Worm (Caenorhabditis elegans) whole organism, L3 larva: ENCODE measurements around the gene srlf-26.
"Not testable (repeated sequence)": the region's sequence is repeated elsewhere in the genome, so short reads cannot be mapped to it uniquely, and the experiment has no call there.

Source experiments
- ZK546.5 ChIP-seq: sonication (generic microtip); optimal IDR thresholded peaks from 2 replicates; lab custom pipeline; 2017; ENCODE audit warnings: missing biosample characterization, missing genetic modification characterization
- aly-2 ChIP-seq: fragments of 150-350 bp; optimal IDR thresholded peaks from 2 replicates; lab custom pipeline; 2014; ENCODE audit warnings: missing biosample characterization, missing genetic modification characterization
- ama-1 ChIP-seq: fragments of 150-350 bp; optimal IDR thresholded peaks from 2 replicates; lab custom pipeline; 2018
- ceh-28 ChIP-seq: fragments of 150-350 bp; optimal IDR thresholded peaks from 2 replicates; lab custom pipeline; 2014; ENCODE audit warnings: missing biosample characterization, missing genetic modification reagents, missing genetic modification characterization
- ceh-9 ChIP-seq: sonication (generic microtip); optimal IDR thresholded peaks from 2 replicates; lab custom pipeline; 2018; ENCODE audit warnings: missing biosample characterization, missing genetic modification characterization
- egl-27 ChIP-seq: sonication (generic microtip); optimal IDR thresholded peaks from 4 replicates; lab custom pipeline; 2017; ENCODE audit warnings: missing biosample characterization, missing genetic modification reagents, missing genetic modification characterization
- egl-5 ChIP-seq: fragments of 150-350 bp; optimal IDR thresholded peaks from 2 replicates; lab custom pipeline; 2017; ENCODE audit warnings: missing biosample characterization, missing genetic modification reagents, missing genetic modification characterization, inconsistent platforms
- elt-2 ChIP-seq: sonication (generic microtip); optimal IDR thresholded peaks from 2 replicates; lab custom pipeline; 2016; ENCODE audit warnings: missing genetic modification reagents, mild to moderate bottlenecking, missing genetic modification characterization, missing compliant biosample characterization
- elt-3 ChIP-seq, 3 experiments: fragments of 150-350 bp in 1 of 3; sonication (generic microtip) in 2 of 3; optimal IDR thresholded peaks; 2 replicates in 2 of 3; 4 replicates in 1 of 3; lab custom pipeline; 2014 to 2017; ENCODE audit warnings: missing biosample characterization in 3 of 3, missing genetic modification characterization in 3 of 3
- eor-1 ChIP-seq, 2 experiments: fragments of 150-350 bp; optimal IDR thresholded peaks; 2 replicates each; lab custom pipeline; 2014 to 2018; ENCODE audit warnings: missing biosample characterization in 2 of 2, missing genetic modification characterization in 2 of 2
- fkh-10 ChIP-seq: sonication (generic microtip); optimal IDR thresholded peaks from 2 replicates; lab custom pipeline; 2017; ENCODE audit warnings: missing biosample characterization, missing genetic modification reagents, missing genetic modification characterization
- fkh-2 ChIP-seq: fragments of 150-350 bp; optimal IDR thresholded peaks from 2 replicates; lab custom pipeline; 2014; ENCODE audit warnings: missing biosample characterization, missing genetic modification reagents, missing genetic modification characterization
- hmg-11 ChIP-seq: sonication (generic microtip); optimal IDR thresholded peaks from 2 replicates; lab custom pipeline; 2016; ENCODE audit warnings: missing genetic modification characterization, missing compliant biosample characterization
- jun-1 ChIP-seq: fragments of 150-350 bp; optimal IDR thresholded peaks from 2 replicates; lab custom pipeline; 2014; ENCODE audit warnings: missing biosample characterization, missing genetic modification reagents, missing genetic modification characterization
- lin-15B ChIP-seq: fragments of 150-350 bp; optimal IDR thresholded peaks from 2 replicates; lab custom pipeline; 2014; ENCODE audit warnings: missing biosample characterization, missing genetic modification characterization
- lin-39 ChIP-seq: fragments of 150-350 bp; optimal IDR thresholded peaks from 2 replicates; lab custom pipeline; 2018; ENCODE audit warnings: missing biosample characterization, missing genetic modification reagents, missing genetic modification characterization
- mdl-1 ChIP-seq: fragments of 150-350 bp; optimal IDR thresholded peaks from 2 replicates; lab custom pipeline; 2014; ENCODE audit warnings: missing biosample characterization, missing genetic modification characterization
- nfya-1 ChIP-seq: sonication (generic microtip); optimal IDR thresholded peaks from 2 replicates; lab custom pipeline; 2017; ENCODE audit warnings: missing genetic modification characterization, mild to moderate bottlenecking, missing compliant biosample characterization, antibody characterized with exemption, moderate library complexity; ENCODE audit not compliant: insufficient read depth
- nhr-12 ChIP-seq: fragments of 150-350 bp; optimal IDR thresholded peaks from 2 replicates; lab custom pipeline; 2014; ENCODE audit warnings: missing biosample characterization, missing genetic modification characterization
- nhr-237 ChIP-seq: fragments of 150-350 bp; optimal IDR thresholded peaks from 2 replicates; lab custom pipeline; 2014; ENCODE audit warnings: missing biosample characterization, missing genetic modification characterization
- nhr-25 ChIP-seq: sonication (generic microtip); optimal IDR thresholded peaks from 2 replicates; lab custom pipeline; 2017; ENCODE audit warnings: missing biosample characterization, missing genetic modification characterization
- nhr-28 ChIP-seq: fragments of 150-350 bp; optimal IDR thresholded peaks from 2 replicates; lab custom pipeline; 2014; ENCODE audit warnings: missing biosample characterization, missing genetic modification characterization
- nhr-43 ChIP-seq: sonication (generic microtip); optimal IDR thresholded peaks from 2 replicates; lab custom pipeline; 2016; ENCODE audit warnings: mild to moderate bottlenecking, missing genetic modification characterization, missing compliant biosample characterization; ENCODE audit not compliant: poor library complexity, severe bottlenecking
- nhr-77 ChIP-seq: fragments of 150-350 bp; optimal IDR thresholded peaks from 2 replicates; lab custom pipeline; 2014; ENCODE audit warnings: missing biosample characterization, missing genetic modification characterization
- pha-4 ChIP-seq: fragments of 150-350 bp; optimal IDR thresholded peaks from 2 replicates; lab custom pipeline; 2014; ENCODE audit warnings: missing biosample characterization, missing genetic modification reagents, missing genetic modification characterization
- snpc-4 ChIP-seq: fragments of 150-350 bp; optimal IDR thresholded peaks from 2 replicates; lab custom pipeline; 2014; ENCODE audit warnings: missing biosample characterization, missing genetic modification characterization
- tbx-2 ChIP-seq: sonication (generic microtip); optimal IDR thresholded peaks from 2 replicates; lab custom pipeline; 2016; ENCODE audit warnings: mild to moderate bottlenecking, missing genetic modification characterization, missing compliant biosample characterization
- zag-1 ChIP-seq: fragments of 150-350 bp; optimal IDR thresholded peaks from 2 replicates; lab custom pipeline; 2014; ENCODE audit warnings: missing biosample characterization, missing genetic modification characterization
- ztf-11 ChIP-seq: fragments of 150-350 bp; optimal IDR thresholded peaks from 2 replicates; lab custom pipeline; 2014; ENCODE audit warnings: missing biosample characterization, missing genetic modification characterization
- ztf-4 ChIP-seq: fragments of 150-350 bp; optimal IDR thresholded peaks from 2 replicates; lab custom pipeline; 2014; ENCODE audit warnings: missing biosample characterization, missing genetic modification characterization

Gene srlf-26

ce11 chrIV:13659449-13659848 lies 19.3 kb upstream of the srlf-26 start, which contains the start of gene Y45F10C.1:
TSS of gene Y45F10C.1 (minus strand) at chrIV:13659549.
- TF ChIP-seq jun-1, lin-15B, nhr-43 (tag; lab: Kevin White, UChicago): not testable (repeated sequence)

- TF ChIP-seq nhr-28 (tag; lab: Kevin White, UChicago); fkh-10 (GFP tag; lab: Kevin White, UChicago); nfya-1 (tag; lab: Kevin White, UChicago): not testable (repeated sequence)
- TF ChIP-seq, all 47 proteins: peak for 0; not testable (repeated sequence) for 47
Measured at ce11 chrIV:13662570-13662969, 16.2 kb upstream of the srlf-26 start, which contains the start of gene Y45F10C.2. TSS of gene Y45F10C.2 (minus strand) at chrIV:13662670.

ce11 chrIV:13664090-13664489 lies 14.7 kb upstream of the srlf-26 start, which contains the start of gene Y45F10C.4:
TSS of gene Y45F10C.4 (minus strand) at chrIV:13664190.
- TF ChIP-seq ama-1 (lab: Kevin White, UChicago) = no peak
- TF ChIP-seq egl-27 (tag; lab: Kevin White, UChicago) = no peak
- no peak for TF ChIP-seq ceh-9
- TF ChIP-seq elt-2 (tag; lab: Kevin White, UChicago) = no peak
- TF ChIP-seq ceh-28 (tag; lab: Kevin White, UChicago) = no peak
- no peak for TF ChIP-seq ztf-11
- no peak for TF ChIP-seq eor-1 (tag; optimal IDR thresholded peaks at IDR 0.05; lab: Kevin White, UChicago)
- no peak for TF ChIP-seq nhr-237 (tag; lab: Kevin White, UChicago)
- no peak for TF ChIP-seq ztf-4
- no peak for TF ChIP-seq ZK546.5 (tag; lab: Kevin White, UChicago)
- TF ChIP-seq fkh-10 (GFP tag; lab: Kevin White, UChicago) = no peak
- no peak for TF ChIP-seq nhr-12 (tag; lab: Kevin White, UChicago)
- TF ChIP-seq pha-4 (tag; lab: Kevin White, UChicago) = no peak
- TF ChIP-seq nhr-25 (tag; lab: Kevin White, UChicago) = no peak
- no peak for TF ChIP-seq fkh-2 (tag; lab: Kevin White, UChicago)
- no peak for TF ChIP-seq tbx-2 (tag; lab: Kevin White, UChicago)
- no peak for TF ChIP-seq egl-5
- TF ChIP-seq snpc-4 = no peak

ce11 chrIV:13665073-13665472 lies 13.7 kb upstream of the srlf-26 start:
- TF ChIP-seq fkh-10 (GFP tag; lab: Kevin White, UChicago) (no peak), snpc-4 (no peak), zag-1 (no peak), lin-15B (tag; lab: Kevin White, UChicago) (no peak), nfya-1 (tag; lab: Kevin White, UChicago) (no peak), ama-1 (lab: Kevin White, UChicago) (no peak), jun-1 (tag; lab: Kevin White, UChicago) (no peak), mdl-1 (tag; lab: Kevin White, UChicago) (no peak), aly-2 (no peak), tbx-2 (tag; lab: Kevin White, UChicago) (no peak), ceh-28 (tag; lab: Kevin White, UChicago) (no peak), elt-2 (tag; lab: Kevin White, UChicago) (no peak), nhr-237 (tag; lab: Kevin White, UChicago) (no peak)
- TF ChIP-seq, all 47 proteins: peak for 0

ce11 chrIV:13666849-13667430 lies 11.8 kb upstream of the srlf-26 start, which contains the start of gene fbxa-215:
TSS of gene fbxa-215 (minus strand) at chrIV:13666909.
- TF ChIP-seq elt-3 (tag; optimal IDR thresholded peaks at IDR 0.05; lab: Kevin White, UChicago) = no peak
- no peak for TF ChIP-seq lin-39 (tag; lab: Kevin White, UChicago)
- no peak for TF ChIP-seq fkh-2 (tag; lab: Kevin White, UChicago)
- TF ChIP-seq ceh-9 = no peak
- TF ChIP-seq ztf-11 = no peak

ce11 chrIV:13673504-13673903 lies 5.2 kb upstream of the srlf-26 start, which contains the start of gene oac-48:
TSS of gene oac-48 (plus strand) at chrIV:13673804.
- TF ChIP-seq ama-1 (lab: Kevin White, UChicago) = no peak
- TF ChIP-seq elt-3 (tag; optimal IDR thresholded peaks at IDR 0.05; lab: Kevin White, UChicago) = no peak
- TF ChIP-seq ZK546.5 (tag; lab: Kevin White, UChicago) = no peak
- TF ChIP-seq nhr-77 (tag; lab: Kevin White, UChicago) = no peak
- TF ChIP-seq elt-2 (tag; lab: Kevin White, UChicago) = no peak
- no peak for TF ChIP-seq fkh-2 (tag; lab: Kevin White, UChicago)
- no peak for TF ChIP-seq hmg-11 (tag; lab: Kevin White, UChicago)
